Worm (Caenorhabditis elegans) whole organism, L1 larva: ENCODE data around the gene F42G4.6.
"Not testable (repeated sequence)": the region's sequence is repeated elsewhere in the genome, so short reads cannot be mapped to it uniquely, and the experiment has no call there.

ENCODE experiments used
- C04F5.9 ChIP-seq: sonication (generic microtip); optimal IDR thresholded peaks from 2 replicates; lab custom pipeline; 2016; ENCODE audit warnings: missing genetic modification characterization, missing compliant biosample characterization
- C16A3.4 ChIP-seq: fragments of 150-350 bp; optimal IDR thresholded peaks from 2 replicates; lab custom pipeline; 2014; ENCODE audit warnings: missing biosample characterization, missing genetic modification characterization
- blmp-1 ChIP-seq: fragments of 150-350 bp; optimal IDR thresholded peaks from 2 replicates; lab custom pipeline; 2014; ENCODE audit warnings: missing biosample characterization, missing genetic modification characterization
- ceh-63 ChIP-seq: fragments of 200-800 bp; sonication (Bioruptor generic); optimal IDR thresholded peaks from 2 replicates; lab custom pipeline; 2018; ENCODE audit warnings: mild to moderate bottlenecking, missing genetic modification characterization, missing compliant biosample characterization
- ceh-8 ChIP-seq: fragments of 200-800 bp; sonication (Bioruptor generic); optimal IDR thresholded peaks from 2 replicates; lab custom pipeline; 2018; ENCODE audit warnings: mild to moderate bottlenecking, missing genetic modification characterization, moderate library complexity, missing compliant biosample characterization
- egl-13 ChIP-seq: sonication (generic microtip); optimal IDR thresholded peaks from 2 replicates; lab custom pipeline; 2016; ENCODE audit warnings: missing genotype, missing genetic modification reagents, missing genetic modification characterization, missing compliant biosample characterization
- elt-3 ChIP-seq, 6 experiments: fragments of 150-350 bp in 1 of 6; sonication (generic microtip); optimal IDR thresholded peaks; 2 replicates each; lab custom pipeline; 2017 to 2018; ENCODE audit warnings: missing biosample characterization in 6 of 6, missing genetic modification characterization in 6 of 6, inconsistent platforms in 1 of 6
- fos-1 ChIP-seq: fragments of 150-350 bp; optimal IDR thresholded peaks from 2 replicates; lab custom pipeline; 2014; ENCODE audit warnings: missing biosample characterization, missing genetic modification characterization
- hlh-17 ChIP-seq: fragments of 200-800 bp; sonication (Bioruptor generic); optimal IDR thresholded peaks from 2 replicates; lab custom pipeline; 2018; ENCODE audit warnings: missing genetic modification characterization, mild to moderate bottlenecking, missing compliant biosample characterization, moderate library complexity, borderline replicate concordance
- hpl-2 ChIP-seq: fragments of 150-350 bp; optimal IDR thresholded peaks from 2 replicates; lab custom pipeline; 2014; ENCODE audit warnings: missing biosample characterization, missing genetic modification reagents, missing genetic modification characterization
- lin-13 ChIP-seq: fragments of 150-350 bp; optimal IDR thresholded peaks from 2 replicates; lab custom pipeline; 2014; ENCODE audit warnings: missing biosample characterization, missing genetic modification reagents, missing genetic modification characterization
- lsy-2 ChIP-seq, 2 experiments: fragments of 150-350 bp; optimal IDR thresholded peaks; 2 replicates each; lab custom pipeline; 2014; ENCODE audit warnings: missing biosample characterization in 2 of 2, missing genetic modification characterization in 2 of 2
- mef-2 ChIP-seq: fragments of 150-350 bp; optimal IDR thresholded peaks from 2 replicates; lab custom pipeline; 2014; ENCODE audit warnings: missing biosample characterization, missing genetic modification characterization
- nhr-11 ChIP-seq: fragments of 150-350 bp; optimal IDR thresholded peaks from 2 replicates; lab custom pipeline; 2014; ENCODE audit warnings: missing biosample characterization, missing genetic modification characterization
- nhr-12 ChIP-seq: sonication (generic microtip); optimal IDR thresholded peaks from 2 replicates; lab custom pipeline; 2017; ENCODE audit warnings: missing biosample characterization, missing genetic modification characterization
- nhr-20 ChIP-seq: sonication (generic microtip); optimal IDR thresholded peaks from 2 replicates; lab custom pipeline; 2016; ENCODE audit warnings: mild to moderate bottlenecking, missing genetic modification characterization, missing compliant biosample characterization
- nhr-71 ChIP-seq: sonication (generic microtip); optimal IDR thresholded peaks from 2 replicates; lab custom pipeline; 2016; ENCODE audit warnings: mild to moderate bottlenecking, missing genetic modification characterization, moderate library complexity, missing compliant biosample characterization
- nhr-84 ChIP-seq: sonication (generic microtip); optimal IDR thresholded peaks from 2 replicates; lab custom pipeline; 2017; ENCODE audit warnings: missing biosample characterization, missing genetic modification characterization
- pag-3 ChIP-seq: sonication (generic microtip); optimal IDR thresholded peaks from 2 replicates; lab custom pipeline; 2017; ENCODE audit warnings: missing genetic modification characterization, mild to moderate bottlenecking, missing compliant biosample characterization, antibody characterized with exemption, borderline replicate concordance; ENCODE audit not compliant: insufficient read depth
- rnt-1 ChIP-seq: sonication (generic microtip); optimal IDR thresholded peaks from 2 replicates; lab custom pipeline; 2016; ENCODE audit warnings: mild to moderate bottlenecking, missing genetic modification characterization, moderate library complexity, missing compliant biosample characterization
- snpc-4 ChIP-seq: fragments of 150-350 bp; optimal IDR thresholded peaks from 2 replicates; lab custom pipeline; 2014; ENCODE audit warnings: missing biosample characterization, missing genetic modification characterization
- sptf-1 ChIP-seq: fragments of 150-350 bp; optimal IDR thresholded peaks from 2 replicates; lab custom pipeline; 2014; ENCODE audit warnings: missing biosample characterization, missing genetic modification characterization
- sup-37 ChIP-seq: fragments of 200-800 bp; sonication (Bioruptor generic); optimal IDR thresholded peaks from 2 replicates; lab custom pipeline; 2018; ENCODE audit warnings: mild to moderate bottlenecking, missing genetic modification characterization, missing compliant biosample characterization
- swsn-7 ChIP-seq: sonication (generic microtip); optimal IDR thresholded peaks from 2 replicates; lab custom pipeline; 2016; ENCODE audit warnings: missing genetic modification characterization, missing compliant biosample characterization
- tbx-2 ChIP-seq: sonication (generic microtip); optimal IDR thresholded peaks from 2 replicates; lab custom pipeline; 2016; ENCODE audit warnings: missing genetic modification characterization, missing compliant biosample characterization
- unc-130 ChIP-seq: fragments of 150-350 bp; optimal IDR thresholded peaks from 2 replicates; lab custom pipeline; 2017; ENCODE audit warnings: missing biosample characterization, missing genetic modification characterization, inconsistent platforms
- unc-30 ChIP-seq: sonication (generic microtip); optimal IDR thresholded peaks from 2 replicates; lab custom pipeline; 2017; ENCODE audit warnings: missing biosample characterization, missing genetic modification characterization
- vab-15 ChIP-seq: sonication (generic microtip); optimal IDR thresholded peaks from 2 replicates; lab custom pipeline; 2017; ENCODE audit warnings: missing genotype, mild to moderate bottlenecking, missing genetic modification characterization, missing compliant biosample characterization
- xbp-1 ChIP-seq: sonication (generic microtip); optimal IDR thresholded peaks from 2 replicates; lab custom pipeline; 2016; ENCODE audit warnings: missing genetic modification characterization, missing compliant biosample characterization

The F42G4.6 gene

DNA sequence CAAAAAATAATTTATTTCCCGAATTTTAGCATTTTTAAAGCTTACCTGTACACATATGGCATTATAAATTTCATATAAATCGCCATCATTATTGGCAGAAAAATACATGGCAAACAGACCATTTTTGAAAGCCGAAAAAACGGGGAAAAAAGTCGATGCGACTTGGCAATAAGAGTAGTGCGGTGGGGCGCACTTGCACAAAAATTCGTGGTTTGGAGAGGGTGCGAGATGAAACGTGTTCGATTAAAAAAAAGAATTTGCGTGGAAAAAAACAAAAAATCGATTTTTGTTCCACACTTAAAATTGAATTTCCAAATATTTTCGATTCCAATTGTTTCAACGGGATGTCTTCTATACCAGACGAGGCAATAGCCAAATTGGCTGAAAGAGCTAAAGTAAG, 42.5 kb upstream of the F42G4.6 start, which contains the start of gene F18A11.3 (continued):
- TF ChIP-seq ceh-8 (GFP tag; lab: Kevin White, UChicago) (no peak), xbp-1 (tag; lab: Kevin White, UChicago) (no peak), C04F5.9 (tag; lab: Kevin White, UChicago) (no peak), nhr-71 (tag; lab: Kevin White, UChicago) (no peak), elt-3 (tag; optimal IDR thresholded peaks at IDR 0.05; lab: Kevin White, UChicago) (no peak), unc-30 (tag; lab: Kevin White, UChicago) (no peak), sptf-1 (no peak), nhr-12 (tag; lab: Kevin White, UChicago) (no peak), lin-13 (GFP tag; lab: Kevin White, UChicago) (no peak), nhr-20 (tag; lab: Kevin White, UChicago) (no peak), sup-37 (GFP tag; lab: Kevin White, UChicago) (no peak), nhr-84 (tag; lab: Kevin White, UChicago) (no peak), tbx-2 (tag; lab: Kevin White, UChicago) (no peak), snpc-4 (tag; lab: Kevin White, UChicago) (no peak), hpl-2 (no peak), vab-15 (tag; lab: Kevin White, UChicago) (no peak), pag-3 (tag; lab: Kevin White, UChicago) (peak; percentile 43), egl-13 (tag; lab: Kevin White, UChicago) (no peak), mef-2 (no peak)

DNA sequence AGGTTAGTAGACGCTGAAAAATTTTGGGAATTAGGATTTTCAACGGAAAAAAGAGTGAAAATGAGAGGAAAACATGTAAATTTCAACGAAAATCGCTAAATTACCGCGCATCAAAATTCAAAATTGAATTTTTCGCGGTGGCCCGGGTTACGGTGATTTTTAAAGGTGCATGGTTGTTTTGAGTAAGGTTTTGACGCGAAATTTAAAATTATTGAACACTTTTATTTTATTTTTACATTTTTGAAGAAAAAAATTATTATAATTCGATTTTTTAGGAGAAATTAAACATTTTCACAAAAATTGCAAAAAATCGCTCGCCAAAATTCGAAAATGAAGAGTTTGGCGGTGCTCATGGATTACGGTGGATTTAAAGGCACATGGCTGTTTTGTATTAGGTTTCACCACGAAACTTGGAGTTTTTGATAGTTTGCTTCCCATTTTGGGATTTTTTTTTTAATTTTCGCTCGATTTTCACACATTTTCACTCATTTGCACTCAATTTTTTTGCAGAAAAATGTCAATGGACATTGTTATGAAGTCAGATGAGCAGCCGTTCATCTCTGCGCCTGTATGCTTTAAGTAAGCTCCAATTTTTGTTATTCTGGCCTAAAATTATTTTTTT, 35.6 kb upstream of the F42G4.6 start, which contains the start of gene puf-6:
Gene puf-6 (minus strand): TSS at position 13 of the 622 bp plus-strand sequence.
- TF ChIP-seq fos-1 (tag; lab: Kevin White, UChicago); nhr-11 (tag; lab: Kevin White, UChicago); hlh-17 (GFP tag; lab: Kevin White, UChicago): not testable (repeated sequence)

DNA sequence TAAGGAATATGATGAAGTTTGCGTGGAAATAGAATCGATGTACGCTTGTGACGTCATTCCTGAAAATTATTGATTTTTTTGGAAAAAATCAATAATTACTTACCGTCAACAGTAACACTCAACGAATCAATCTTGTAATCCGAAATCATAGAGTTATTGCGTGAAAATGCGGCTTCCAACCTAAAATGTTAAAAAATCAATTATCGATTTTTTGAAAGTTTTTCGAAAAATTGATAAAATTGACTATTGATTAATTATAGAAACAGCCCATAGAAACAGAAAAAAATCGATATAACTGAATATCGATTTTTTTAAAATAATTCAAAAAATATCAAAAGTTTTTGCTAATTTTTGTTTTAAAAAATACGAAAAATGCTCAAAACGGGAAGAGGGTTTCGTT, 32.1 kb upstream of the F42G4.6 start, which contains the start of gene F42G4.7:
Gene F42G4.7 (minus strand): TSS at position 185 of the 400 bp plus-strand sequence.
- not testable (repeated sequence) for TF ChIP-seq unc-130 (tag; lab: Kevin White, UChicago); mef-2; C16A3.4

DNA sequence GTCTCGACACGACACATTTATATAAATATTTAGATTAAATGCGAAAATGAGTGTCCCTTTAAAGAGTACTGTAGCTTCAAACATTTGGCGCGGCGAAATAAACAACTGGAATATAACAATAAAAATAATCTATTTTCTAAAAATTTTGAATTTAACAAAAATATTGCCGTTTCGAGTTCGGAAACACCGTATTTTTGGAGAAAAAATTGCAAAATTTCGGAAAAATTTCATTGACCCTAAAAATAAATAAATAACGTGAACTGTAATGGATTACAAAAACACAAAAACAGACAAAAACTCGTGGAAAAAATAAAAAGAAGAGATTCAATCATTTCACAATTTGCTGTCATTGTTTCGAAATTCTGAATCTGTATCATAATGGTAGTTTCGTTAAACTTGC, 31.6 kb upstream of the F42G4.6 start, which contains the start of gene F42G4.2:
Gene F42G4.2 (plus strand): TSS at position 301 of the 400 bp plus-strand sequence.
- not testable (repeated sequence) for TF ChIP-seq ceh-63 (GFP tag; lab: Kevin White, UChicago); lin-13 (GFP tag; lab: Kevin White, UChicago); tbx-2 (tag; lab: Kevin White, UChicago)

DNA sequence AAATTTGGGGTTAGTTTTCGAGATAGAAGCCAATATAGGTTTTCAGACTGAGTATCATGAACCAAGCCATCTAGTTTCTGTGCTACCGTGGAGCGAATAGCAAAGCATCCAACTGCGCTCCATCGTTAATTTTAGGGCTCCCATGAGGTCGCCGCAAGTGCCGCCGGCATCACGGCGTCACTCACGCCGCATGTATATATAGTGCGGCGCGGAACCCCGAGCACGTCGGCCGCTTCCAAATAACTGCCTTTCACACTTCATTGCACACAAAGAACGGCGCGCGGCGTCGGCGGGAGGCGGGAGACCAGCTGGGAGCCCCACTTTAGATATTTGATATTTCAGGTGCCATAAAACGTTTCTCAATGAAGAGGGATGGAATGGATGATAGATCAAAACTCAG, 29.1 kb upstream of the F42G4.6 start:
- TF ChIP-seq snpc-4 (tag; lab: Kevin White, UChicago) (peak; percentile 47), rnt-1 (tag; lab: Kevin White, UChicago) (no peak)

DNA sequence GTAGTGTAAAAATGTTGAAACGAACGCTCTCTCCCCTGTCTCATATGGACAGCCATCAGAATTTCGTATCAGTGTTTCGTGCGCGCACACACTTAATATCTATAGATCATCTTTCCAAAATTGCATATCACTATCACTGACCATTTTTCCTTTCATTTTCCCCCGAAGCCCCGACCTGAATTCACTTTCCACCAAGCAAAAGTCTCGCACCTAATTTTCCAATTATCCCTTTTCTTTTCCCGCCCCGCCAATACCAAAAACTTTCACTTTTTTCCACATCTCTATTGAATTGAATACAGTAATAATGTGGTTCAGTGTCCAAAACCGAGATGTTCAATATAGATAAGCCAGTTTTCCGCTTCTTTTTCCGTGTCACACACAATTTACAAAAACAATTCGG, 25.7 kb upstream of the F42G4.6 start:
- TF ChIP-seq lsy-2 (tag; optimal IDR thresholded peaks at IDR 0.05; lab: Kevin White, UChicago) (no peak), fos-1 (tag; lab: Kevin White, UChicago) (no peak), blmp-1 (tag; lab: Kevin White, UChicago) (peak; percentile 98), swsn-7 (tag; lab: Kevin White, UChicago) (no peak)
- TF ChIP-seq, all 84 proteins: peak for 1
